Worm (Caenorhabditis elegans) whole organism, mixed stage, embryonic: ENCODE measurements around the gene F42A9.6.

Experiments used
- blmp-1 ChIP-seq: fragments of 150-350 bp; optimal IDR thresholded peaks from 2 replicates; lab custom pipeline; 2014; ENCODE audit warnings: missing biosample characterization, missing genetic modification characterization
- elt-1 ChIP-seq: sonication (generic microtip); optimal IDR thresholded peaks from 2 replicates; lab custom pipeline; 2017; ENCODE audit warnings: missing genetic modification characterization, mild to moderate bottlenecking, missing compliant biosample characterization, antibody characterized with exemption, moderate library complexity, borderline replicate concordance; ENCODE audit not compliant: insufficient read depth
- nhr-2 ChIP-seq: fragments of 150-350 bp; optimal IDR thresholded peaks from 2 replicates; lab custom pipeline; 2014; ENCODE audit warnings: missing biosample characterization, missing genetic modification characterization
- nhr-237 ChIP-seq: fragments of 150-350 bp; optimal IDR thresholded peaks from 2 replicates; lab custom pipeline; 2014; ENCODE audit warnings: missing biosample characterization, missing genetic modification characterization
- nhr-28 ChIP-seq: fragments of 150-350 bp; optimal IDR thresholded peaks from 2 replicates; lab custom pipeline; 2014; ENCODE audit warnings: missing biosample characterization, missing genetic modification characterization
- pha-4 ChIP-seq: fragments of 150-350 bp; optimal IDR thresholded peaks from 2 replicates; lab custom pipeline; 2018; ENCODE audit warnings: missing biosample characterization, missing genetic modification reagents, missing genetic modification characterization

DNA sequence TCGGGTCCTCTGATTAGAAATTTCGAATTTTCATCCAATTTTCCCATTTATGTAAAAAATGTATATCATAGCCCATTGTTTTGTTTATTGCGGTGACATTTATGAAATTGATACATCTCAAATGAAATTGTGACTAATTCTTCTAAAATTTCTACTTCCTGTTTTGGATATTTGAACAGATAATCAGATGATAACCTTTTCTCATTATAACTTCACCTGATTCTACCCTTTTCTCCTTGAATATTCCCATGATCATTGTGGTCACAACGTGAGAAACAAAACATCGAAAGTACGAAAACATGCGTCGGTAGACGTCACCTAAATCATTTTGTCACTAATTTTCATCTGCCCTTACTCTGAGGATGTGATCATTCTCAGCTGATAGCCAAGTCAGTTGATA, 21.2 kb downstream of the F42A9.6 start:
- TF ChIP-seq nhr-28 (tag; lab: Kevin White, UChicago) (no peak), elt-1 (tag; lab: Kevin White, UChicago) (no peak), blmp-1 (tag; lab: Kevin White, UChicago) (no peak), nhr-2 (tag; lab: Kevin White, UChicago) (no peak), nhr-237 (tag; lab: Kevin White, UChicago) (no peak), pha-4 (tag; lab: Kevin White, UChicago) (no peak)
